Worm (Caenorhabditis elegans): Measurements from ENCODE around the gene H02F09.2.

- TF ChIP-seq him-1 (tag; optimal IDR thresholded peaks at IDR 0.05): no peak
- TF ChIP-seq tbx-9 (tag; optimal IDR thresholded peaks at IDR 0.05; ENCODE audit: borderline replicate concordance): no peak
These were observed 43.0 kb upstream of the H02F09.2 start for ce11 chrX:1529013-1529412.
